4 fruit fly cellular contexts compared by ENCODE assay signal in genomic region chr3L:16470071-16470470, dm6.
TF ChIP-seq lines count a peak whose summit lies in the region.

No protein-coding gene starts in this region.

- peak; percentile 57 for TF ChIP-seq CTCF in whole organism, embryonic (GFP tag; optimal IDR thresholded peaks at IDR 0.05; lab: Kevin White, UChicago)

TF ChIP-seq in whole organism, embryonic, 481 proteins besides CTCF, POLR2A, EP300 and RAD21:
- TF ChIP-seq sens (GFP tag; lab: Kevin White, UChicago) (peak; percentile 69), CG11398 (GFP tag; optimal IDR thresholded peaks at IDR 0.05; lab: Kevin White, UChicago) (no peak), stwl (tag; optimal IDR thresholded peaks at IDR 0.05; lab: Kevin White, UChicago) (peak; percentile 61), CG4707 (GFP tag; optimal IDR thresholded peaks at IDR 0.05; lab: Kevin White, UChicago) (no peak), CG11504 (tag; optimal IDR thresholded peaks at IDR 0.05; lab: Kevin White, UChicago) (peak; percentile 36), CG13123 (GFP tag; optimal IDR thresholded peaks at IDR 0.05; lab: Kevin White, UChicago) (no peak), CG9437 (GFP tag; optimal IDR thresholded peaks at IDR 0.05; lab: Kevin White, UChicago) (peak; percentile 99), gce (GFP tag; IDR thresholded peaks at IDR 0.05; lab: Robert Waterston, UW) (no peak), mld (GFP tag; IDR thresholded peaks at IDR 0.05; lab: Robert Waterston, UW; ENCODE audit: partially characterized antibody) (no peak), HmgZ (tag; optimal IDR thresholded peaks at IDR 0.05; lab: Kevin White, UChicago) (peak; percentile 1), Fer1 (GFP tag; optimal IDR thresholded peaks at IDR 0.05; lab: Kevin White, UChicago) (no peak), Pdp1 (GFP tag; optimal IDR thresholded peaks at IDR 0.05; lab: Kevin White, UChicago) (peak in 1 of 2 experiments; percentile 28), CG11695 (GFP tag; IDR thresholded peaks at IDR 0.05; lab: Robert Waterston, UW) (no peak), CG7271 (tag; optimal IDR thresholded peaks at IDR 0.05; lab: Kevin White, UChicago) (no peak), ap (GFP tag; IDR thresholded peaks at IDR 0.05; lab: Robert Waterston, UW) (no peak), Bgb (GFP tag; IDR thresholded peaks at IDR 0.05; lab: Robert Waterston, UW; ENCODE audit: partially characterized antibody) (peak; percentile 40; the same call in 1 of the 2 replicates), lola (GFP tag; optimal IDR thresholded peaks at IDR 0.05; lab: Kevin White, UChicago) (peak in 1 of 3 experiments; percentile 7)

TF ChIP-seq in whole organism, prepupa, 60 proteins besides CTCF, POLR2A, EP300 and RAD21:
- TF ChIP-seq Ets21C (GFP tag; optimal IDR thresholded peaks at IDR 0.05; lab: Kevin White, UChicago) (no peak), CG11902 (GFP tag; optimal IDR thresholded peaks at IDR 0.05; lab: Kevin White, UChicago) (no peak), Eip78C (GFP tag; lab: Kevin White, UChicago) (peak; percentile 19), OdsH (GFP tag; optimal IDR thresholded peaks at IDR 0.05; lab: Kevin White, UChicago) (no peak), CG3032 (tag; optimal IDR thresholded peaks at IDR 0.05; lab: Kevin White, UChicago) (no peak)

TF ChIP-seq in whole organism, pupa, 21 proteins besides CTCF, POLR2A, EP300 and RAD21:
- TF ChIP-seq D1 (tag; optimal IDR thresholded peaks at IDR 0.05; lab: Kevin White, UChicago) (peak; percentile 72), CG34367 (tag; optimal IDR thresholded peaks at IDR 0.05; lab: Kevin White, UChicago) (no peak), Pif1B (GFP tag; optimal IDR thresholded peaks at IDR 0.05; lab: Kevin White, UChicago) (no peak)

TF ChIP-seq in whole organism, wandering third instar larva, 38 proteins besides CTCF, POLR2A, EP300 and RAD21:
- TF ChIP-seq Myc (optimal IDR thresholded peaks at IDR 0.05; lab: Kevin White, UChicago) (peak; percentile 84), fru (GFP tag; optimal IDR thresholded peaks at IDR 0.05; lab: Kevin White, UChicago) (no peak), h (GFP tag; optimal IDR thresholded peaks at IDR 0.05; lab: Kevin White, UChicago) (no peak), dl (GFP tag; optimal IDR thresholded peaks at IDR 0.05; lab: Kevin White, UChicago; ENCODE audit: insufficient read depth in 1 of 2, partially characterized antibody in 2 of 2) (no peak), sage (GFP tag; optimal IDR thresholded peaks at IDR 0.05; lab: Kevin White, UChicago) (no peak), OdsH (GFP tag; optimal IDR thresholded peaks at IDR 0.05; lab: Kevin White, UChicago) (no peak), Hr78 (GFP tag; optimal IDR thresholded peaks at IDR 0.05; lab: Kevin White, UChicago) (no peak), sv (GFP tag; optimal IDR thresholded peaks at IDR 0.05; lab: Kevin White, UChicago) (no peak), Vsx2 (GFP tag; optimal IDR thresholded peaks at IDR 0.05; lab: Kevin White, UChicago; ENCODE audit: partially characterized antibody) (peak; percentile 71), N (GFP tag; optimal IDR thresholded peaks at IDR 0.05; lab: Kevin White, UChicago) (peak; percentile 91), dmrt93B (GFP tag; optimal IDR thresholded peaks at IDR 0.05; lab: Kevin White, UChicago) (no peak), CG9705 (GFP tag; optimal IDR thresholded peaks at IDR 0.05; lab: Kevin White, UChicago) (no peak)
